Worm (Caenorhabditis elegans): ENCODE data around the gene fem-2.

The fem-2 gene

DNA sequence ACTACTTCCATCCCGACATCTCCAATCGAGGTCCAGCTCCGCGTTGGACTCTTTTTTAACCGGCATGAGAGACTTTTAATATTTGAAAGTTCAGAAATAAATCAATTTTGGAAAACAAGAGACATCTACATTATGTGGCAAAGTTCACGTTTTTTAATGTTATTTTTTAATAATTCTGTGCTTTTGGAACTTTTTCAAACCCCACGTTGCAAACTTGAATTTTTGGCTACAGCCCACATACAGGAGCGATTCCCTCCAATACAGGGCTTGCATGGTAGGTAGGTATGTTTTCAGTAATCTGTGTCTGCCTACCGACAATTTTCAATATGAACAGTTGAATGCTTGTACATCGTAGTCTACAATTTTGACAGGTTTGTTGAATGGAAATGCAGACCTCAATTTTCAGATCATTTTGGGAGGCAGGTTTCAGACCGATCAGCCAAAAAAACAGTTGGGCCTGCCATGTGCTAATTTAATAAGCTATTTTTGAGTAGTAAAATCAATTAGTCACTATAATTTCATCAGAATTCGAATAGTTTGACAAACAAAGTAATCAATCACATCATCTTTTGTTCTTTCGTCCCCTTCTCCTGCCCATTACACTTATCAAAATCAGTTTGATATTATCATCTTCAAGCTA lies 28.9 kb downstream of the fem-2 start, which contains the start of the genes Y55B1AR.4 and ttr-7:
Y55B1AR.4 (minus strand) TSS at position 101 of the 640 bp plus-strand sequence.
ttr-7 (plus strand) TSS at position 590 of the 640 bp plus-strand sequence.
- TF ChIP-seq Y55F3AM.14 (GFP tag; optimal IDR thresholded peaks at IDR 0.05) = no peak
- TF ChIP-seq nhr-77 (tag; optimal IDR thresholded peaks at IDR 0.05) = no peak
- TF ChIP-seq sma-3 (GFP tag; optimal IDR thresholded peaks at IDR 0.05) = no peak
- TF ChIP-seq fos-1 (tag; optimal IDR thresholded peaks at IDR 0.05) = no peak
- TF ChIP-seq alr-1 (tag; optimal IDR thresholded peaks at IDR 0.05) = no peak
- no peak for TF ChIP-seq R02D3.7 (tag; optimal IDR thresholded peaks at IDR 0.05)
- TF ChIP-seq ztf-11 (tag; optimal IDR thresholded peaks at IDR 0.05) = no peak
- TF ChIP-seq crh-2 (tag; optimal IDR thresholded peaks at IDR 0.05) = no peak
- no peak for TF ChIP-seq dmd-4 (tag; optimal IDR thresholded peaks at IDR 0.05)
- no peak for TF ChIP-seq nhr-10 (tag; optimal IDR thresholded peaks at IDR 0.05)
- no peak for TF ChIP-seq aly-2 (tag; optimal IDR thresholded peaks at IDR 0.05)
- TF ChIP-seq nhr-25 (tag; optimal IDR thresholded peaks at IDR 0.05) = no peak
- no peak for TF ChIP-seq snpc-4 (tag; optimal IDR thresholded peaks at IDR 0.05)
- TF ChIP-seq nhr-21 (tag; optimal IDR thresholded peaks at IDR 0.05) = no peak

- TF ChIP-seq aly-2 (tag; optimal IDR thresholded peaks at IDR 0.05) = no peak
- peak; percentile 24 for TF ChIP-seq sma-3 (GFP tag; optimal IDR thresholded peaks at IDR 0.05)
- peak; percentile 91 for TF ChIP-seq crh-2 (tag; optimal IDR thresholded peaks at IDR 0.05)
- TF ChIP-seq lsy-2 (tag; optimal IDR thresholded peaks at IDR 0.05) = peak in 1 of 2 experiments; percentile 20
- no peak for TF ChIP-seq blmp-1 (tag; optimal IDR thresholded peaks at IDR 0.05; ENCODE audit: insufficient read depth)
- TF ChIP-seq F13H6.1 (tag; optimal IDR thresholded peaks at IDR 0.05) = peak; percentile 52
- TF ChIP-seq gmeb-1 (tag; optimal IDR thresholded peaks at IDR 0.05) = peak; percentile 48
- TF ChIP-seq nhr-129 (tag; optimal IDR thresholded peaks at IDR 0.05) = peak; percentile 50
- TF ChIP-seq fos-1 (tag; optimal IDR thresholded peaks at IDR 0.05) = peak; percentile 98
- TF ChIP-seq sma-9 (GFP tag; optimal IDR thresholded peaks at IDR 0.05) = peak; percentile 63
- no peak for TF ChIP-seq sma-9 (tag; optimal IDR thresholded peaks at IDR 0.05)
These were observed 34.0 kb downstream of the fem-2 start, which contains the start of gene lec-6 for ce11 chrIII:600316-600932. Gene lec-6, minus strand, starts transcription at chrIII:600366.

ce11 chrIII:599279-599678 lies 35.1 kb downstream of the fem-2 start:
- TF ChIP-seq gmeb-1 (tag; optimal IDR thresholded peaks at IDR 0.05) (peak; percentile 9), aly-2 (tag; optimal IDR thresholded peaks at IDR 0.05) (no peak)

ce11 chrIII:598687-599086 lies 35.7 kb downstream of the fem-2 start, which contains the start of gene Y55B1AR.2:
Gene Y55B1AR.2, minus strand, starts transcription at chrIII:598787.
- TF ChIP-seq egl-27 (tag; optimal IDR thresholded peaks at IDR 0.05) = no peak
- no peak for TF ChIP-seq F13H6.1 (tag; optimal IDR thresholded peaks at IDR 0.05)
- no peak for TF ChIP-seq elt-1 (tag; optimal IDR thresholded peaks at IDR 0.05)
- no peak for TF ChIP-seq ZK546.5 (tag; optimal IDR thresholded peaks at IDR 0.05)
- no peak for TF ChIP-seq unc-55 (GFP tag; optimal IDR thresholded peaks at IDR 0.05)
- no peak for TF ChIP-seq ama-1 (optimal IDR thresholded peaks at IDR 0.05)
- no peak for TF ChIP-seq ceh-82 (tag; optimal IDR thresholded peaks at IDR 0.05)
- TF ChIP-seq mdl-1 (tag; optimal IDR thresholded peaks at IDR 0.05) = no peak
- no peak for TF ChIP-seq gmeb-1 (tag; optimal IDR thresholded peaks at IDR 0.05)
- TF ChIP-seq ceh-16 (tag; optimal IDR thresholded peaks at IDR 0.05) = no peak
- no peak for TF ChIP-seq Y55F3AM.14 (GFP tag; optimal IDR thresholded peaks at IDR 0.05)

- TF ChIP-seq sma-9 (GFP tag; optimal IDR thresholded peaks at IDR 0.05) = peak; percentile 38
- TF ChIP-seq sma-9 (tag; optimal IDR thresholded peaks at IDR 0.05) = no peak
- peak; percentile 17 for TF ChIP-seq lin-11 (tag; optimal IDR thresholded peaks at IDR 0.05)
- TF ChIP-seq ztf-4 (tag; optimal IDR thresholded peaks at IDR 0.05) = no peak
- peak; percentile 38 to 55 for TF ChIP-seq mdl-1 (tag; optimal IDR thresholded peaks at IDR 0.05)
- TF ChIP-seq lsy-2 (tag; optimal IDR thresholded peaks at IDR 0.05) = peak; percentile 5 to 66
- TF ChIP-seq F13H6.1 (tag; optimal IDR thresholded peaks at IDR 0.05) = peak; percentile 61
- peak; percentile 24 for TF ChIP-seq mab-5 (tag; optimal IDR thresholded peaks at IDR 0.05)
- TF ChIP-seq nhr-10 (tag; optimal IDR thresholded peaks at IDR 0.05) = no peak
- peak; percentile 60 for TF ChIP-seq fos-1 (tag; optimal IDR thresholded peaks at IDR 0.05)
- peak; percentile 46 for TF ChIP-seq zag-1 (tag; optimal IDR thresholded peaks at IDR 0.05)
- peak; percentile 46 for TF ChIP-seq crh-2 (tag; optimal IDR thresholded peaks at IDR 0.05)
- peak; percentile 7 for TF ChIP-seq nhr-25 (tag; optimal IDR thresholded peaks at IDR 0.05)
- peak; percentile 75 for TF ChIP-seq unc-55 (GFP tag; optimal IDR thresholded peaks at IDR 0.05)
- peak; percentile 54 for TF ChIP-seq sem-4 (tag; optimal IDR thresholded peaks at IDR 0.05)
- peak; percentile 64 for TF ChIP-seq nhr-129 (tag; optimal IDR thresholded peaks at IDR 0.05)
- TF ChIP-seq egl-27 (tag; optimal IDR thresholded peaks at IDR 0.05) = peak; percentile 25
- no peak for TF ChIP-seq lin-39 (tag; optimal IDR thresholded peaks at IDR 0.05)
- TF ChIP-seq ceh-16 (tag; optimal IDR thresholded peaks at IDR 0.05) = no peak
- TF ChIP-seq C34F6.9 (tag; optimal IDR thresholded peaks at IDR 0.05) = peak; percentile 82
These were observed 36.3 kb downstream of the fem-2 start for ce11 chrIII:598168-598567.
